Worm (Caenorhabditis elegans): ENCODE data around the gene Y38F2AR.10.

The Y38F2AR.10 gene

DNA sequence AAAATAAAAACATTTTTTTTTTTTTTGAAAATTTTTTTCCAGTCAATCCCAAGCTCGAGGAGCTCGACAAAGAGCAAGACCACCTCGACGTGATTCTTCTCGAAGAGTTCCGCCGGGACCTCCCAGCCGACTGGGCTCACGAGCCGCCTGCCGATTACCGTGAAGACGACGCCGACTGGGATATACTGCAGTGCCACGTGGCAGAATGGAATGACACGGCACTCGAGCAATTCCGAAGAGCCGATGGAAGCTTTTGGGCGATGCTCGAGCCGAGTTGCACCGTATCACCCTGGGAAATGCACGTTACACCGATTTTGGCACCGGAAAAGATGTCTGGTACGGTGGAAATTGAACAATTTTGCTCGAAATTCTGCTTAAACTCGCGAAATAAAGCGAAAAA, 6.3 kb downstream of the Y38F2AR.10 start:
- TF ChIP-seq lin-11 (tag; optimal IDR thresholded peaks at IDR 0.05) (no peak), lin-13 (GFP tag; optimal IDR thresholded peaks at IDR 0.05) (no peak), nhr-21 (tag; optimal IDR thresholded peaks at IDR 0.05) (no peak), ceh-16 (tag; optimal IDR thresholded peaks at IDR 0.05) (no peak), nhr-11 (tag; optimal IDR thresholded peaks at IDR 0.05) (no peak), mbf-1 (tag; optimal IDR thresholded peaks at IDR 0.05) (no peak), ceh-82 (tag; optimal IDR thresholded peaks at IDR 0.05) (no peak), nhr-129 (tag; optimal IDR thresholded peaks at IDR 0.05) (no peak)

DNA sequence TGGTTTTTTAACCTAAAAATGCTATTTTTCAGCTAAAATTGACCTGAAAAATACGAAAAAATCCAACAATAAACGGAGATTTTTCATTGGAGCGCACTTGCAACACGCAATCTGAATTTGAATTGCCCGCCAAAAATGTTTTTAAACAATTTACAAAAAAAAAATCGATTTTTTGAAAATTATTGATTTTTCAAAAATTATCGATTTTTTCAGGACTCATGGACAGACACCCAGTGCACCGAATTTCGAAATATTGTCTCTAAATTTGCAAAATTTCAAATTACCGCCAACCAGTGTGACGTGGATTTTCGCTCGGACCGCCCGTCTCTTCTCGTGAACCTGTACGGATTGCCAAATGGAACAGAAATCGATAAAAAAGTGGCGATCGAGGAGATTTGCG, 7.5 kb downstream of the Y38F2AR.10 start:
- TF ChIP-seq nhr-25 (tag; optimal IDR thresholded peaks at IDR 0.05) (no peak), snpc-4 (tag; optimal IDR thresholded peaks at IDR 0.05) (no peak), lsy-2 (tag; optimal IDR thresholded peaks at IDR 0.05) (no peak), aly-2 (tag; optimal IDR thresholded peaks at IDR 0.05) (no peak)

DNA sequence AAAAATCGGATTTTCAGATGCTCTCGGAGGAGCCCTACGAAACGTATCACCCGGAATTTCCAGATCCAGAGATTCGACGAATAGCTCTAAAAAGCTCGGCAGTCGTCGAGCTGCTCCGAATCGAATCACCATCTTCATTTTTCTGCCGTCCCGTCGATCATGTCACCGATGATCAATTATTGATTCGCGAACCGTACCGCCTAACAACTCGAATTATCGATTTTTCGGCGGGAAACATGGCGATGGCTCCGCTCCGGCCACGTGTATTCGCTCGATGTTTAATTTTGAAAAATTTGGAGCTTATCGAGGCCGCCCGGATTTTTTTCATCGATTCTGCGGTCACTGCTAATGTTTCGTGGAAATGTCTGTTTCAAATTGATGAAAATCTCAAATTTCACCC, 8.5 kb downstream of the Y38F2AR.10 start, which contains the start of gene eri-5:
TSS of gene eri-5 (plus strand) at position 18 of the 400 bp plus-strand sequence.
- TF ChIP-seq ceh-82 (tag; optimal IDR thresholded peaks at IDR 0.05) (no peak), ama-1 (optimal IDR thresholded peaks at IDR 0.05) (no peak), nhr-25 (tag; optimal IDR thresholded peaks at IDR 0.05) (no peak), nhr-23 (tag; optimal IDR thresholded peaks at IDR 0.05) (no peak)

DNA sequence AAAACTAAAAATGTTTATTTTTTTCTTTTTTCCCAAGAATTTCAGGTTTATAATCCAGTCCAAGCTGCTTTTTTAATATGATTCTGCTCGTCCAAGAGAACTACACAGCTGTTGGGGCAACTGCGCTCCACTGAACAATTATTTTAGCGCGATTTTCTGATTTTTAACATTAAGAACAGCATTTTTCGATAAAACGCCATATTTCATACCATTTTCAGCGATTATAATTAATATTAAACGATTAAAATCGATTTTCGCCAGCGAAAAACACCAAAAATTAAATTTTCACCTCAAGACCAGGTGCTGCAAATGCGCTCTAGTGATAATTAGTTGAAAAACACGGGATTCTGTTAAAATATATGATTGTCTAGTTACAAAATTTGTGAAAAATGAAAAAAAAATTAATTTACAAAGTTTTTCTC, 9.1 kb downstream of the Y38F2AR.10 start:
- TF ChIP-seq zag-1 (tag; optimal IDR thresholded peaks at IDR 0.05): no peak
- peak; percentile 33 for TF ChIP-seq unc-55 (GFP tag; optimal IDR thresholded peaks at IDR 0.05)
- TF ChIP-seq nhr-21 (tag; optimal IDR thresholded peaks at IDR 0.05): peak; percentile 37
- TF ChIP-seq sma-9 (GFP tag; optimal IDR thresholded peaks at IDR 0.05): no peak
- no peak for TF ChIP-seq sma-9 (tag; optimal IDR thresholded peaks at IDR 0.05)
- peak; percentile 35 for TF ChIP-seq lin-13 (GFP tag; optimal IDR thresholded peaks at IDR 0.05)
- TF ChIP-seq nhr-129 (tag; optimal IDR thresholded peaks at IDR 0.05): peak; percentile 4
- TF ChIP-seq crh-2 (tag; optimal IDR thresholded peaks at IDR 0.05): no peak
- TF ChIP-seq Y55F3AM.14 (GFP tag; optimal IDR thresholded peaks at IDR 0.05): peak; percentile 43
- TF ChIP-seq nhr-6 (tag; optimal IDR thresholded peaks at IDR 0.05): no peak
- peak; percentile 63 for TF ChIP-seq sem-4 (tag; optimal IDR thresholded peaks at IDR 0.05)
- peak; percentile 52 for TF ChIP-seq gmeb-1 (tag; optimal IDR thresholded peaks at IDR 0.05)
- TF ChIP-seq ztf-4 (tag; optimal IDR thresholded peaks at IDR 0.05): peak; percentile 40
- peak; percentile 9 to 61 for TF ChIP-seq lsy-2 (tag; optimal IDR thresholded peaks at IDR 0.05)
- TF ChIP-seq sma-3 (GFP tag; optimal IDR thresholded peaks at IDR 0.05): peak; percentile 65
- TF ChIP-seq lin-11 (tag; optimal IDR thresholded peaks at IDR 0.05): no peak
- TF ChIP-seq nhr-25 (tag; optimal IDR thresholded peaks at IDR 0.05): peak; percentile 35
- no peak for TF ChIP-seq F13H6.1 (tag; optimal IDR thresholded peaks at IDR 0.05)

DNA sequence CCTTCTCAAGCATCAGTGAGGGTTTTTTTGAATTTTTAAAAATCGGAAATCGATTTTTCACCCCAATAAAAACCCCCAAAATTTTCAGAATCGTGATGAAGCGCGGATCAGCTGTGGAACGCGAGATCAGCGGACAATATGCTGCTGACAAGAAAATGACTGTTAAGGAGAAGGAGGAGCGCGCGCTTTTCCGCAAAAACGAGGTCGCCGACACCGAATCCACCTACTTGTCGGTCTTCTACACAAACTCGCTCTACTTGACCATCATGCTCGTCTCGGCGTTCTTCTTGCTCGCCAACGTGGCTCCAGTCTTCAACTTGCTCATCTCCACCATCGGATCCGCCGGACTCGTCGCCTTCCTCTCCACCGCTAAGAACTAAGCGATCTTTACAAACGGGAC, 9.6 kb downstream of the Y38F2AR.10 start:
- no peak for TF ChIP-seq nhr-23 (tag; optimal IDR thresholded peaks at IDR 0.05)

DNA sequence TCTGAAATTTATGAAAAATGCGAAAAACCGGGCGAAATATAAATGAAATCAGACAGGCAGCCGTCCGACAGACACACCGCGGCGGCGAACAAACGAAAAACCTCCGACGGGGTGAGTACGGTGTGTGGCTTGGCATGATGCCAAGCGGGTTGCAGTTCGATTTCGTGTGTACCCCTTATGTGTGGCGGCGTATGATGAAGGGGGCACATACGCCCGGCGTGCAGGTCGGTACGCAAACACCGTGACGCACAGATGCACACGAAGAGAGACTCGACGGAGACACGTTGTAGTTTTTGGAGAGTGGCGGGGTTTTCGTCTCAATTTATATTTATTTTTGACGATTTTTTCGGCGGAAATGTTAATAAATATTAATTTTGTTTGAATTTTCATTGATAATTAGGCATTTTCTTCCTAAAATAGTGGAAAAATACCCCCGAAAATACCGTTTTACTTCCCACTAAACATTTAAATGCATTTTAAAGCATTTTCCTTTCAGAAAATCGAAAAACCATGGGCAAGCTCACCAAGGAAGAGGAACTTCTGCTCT, 10.3 kb downstream of the Y38F2AR.10 start, which contains the start of gene trap-3:
TSS of gene trap-3 (plus strand) at position 497 of the 547 bp plus-strand sequence.
- TF ChIP-seq peb-1 (tag; optimal IDR thresholded peaks at IDR 0.05): no peak
- TF ChIP-seq sma-9 (GFP tag; optimal IDR thresholded peaks at IDR 0.05): peak; percentile 89
- no peak for TF ChIP-seq sma-9 (tag; optimal IDR thresholded peaks at IDR 0.05)
- TF ChIP-seq ztf-11 (tag; optimal IDR thresholded peaks at IDR 0.05): peak; percentile 12
- peak; percentile 95 for TF ChIP-seq nhr-129 (tag; optimal IDR thresholded peaks at IDR 0.05)
- TF ChIP-seq sma-3 (GFP tag; optimal IDR thresholded peaks at IDR 0.05): peak; percentile 98
- TF ChIP-seq nhr-10 (tag; optimal IDR thresholded peaks at IDR 0.05): peak; percentile 86
- peak; percentile 73 for TF ChIP-seq sem-4 (tag; optimal IDR thresholded peaks at IDR 0.05)
- TF ChIP-seq F13H6.1 (tag; optimal IDR thresholded peaks at IDR 0.05): peak; percentile 97
- peak; percentile 29 for TF ChIP-seq skn-1 (tag; optimal IDR thresholded peaks at IDR 0.05)
- no peak for TF ChIP-seq unc-39 (tag; optimal IDR thresholded peaks at IDR 0.05)
- peak; percentile 92 to 97 for TF ChIP-seq lsy-2 (tag; optimal IDR thresholded peaks at IDR 0.05)
- TF ChIP-seq nhr-237 (tag; optimal IDR thresholded peaks at IDR 0.05): peak; percentile 8
- TF ChIP-seq ceh-82 (tag; optimal IDR thresholded peaks at IDR 0.05): peak; percentile 79
- no peak for TF ChIP-seq elt-3 (tag; optimal IDR thresholded peaks at IDR 0.05)
- TF ChIP-seq mdl-1 (tag; optimal IDR thresholded peaks at IDR 0.05): peak; percentile 56 to 86
- peak; percentile 96 for TF ChIP-seq lin-13 (GFP tag; optimal IDR thresholded peaks at IDR 0.05)
- peak; percentile 95 for TF ChIP-seq lin-11 (tag; optimal IDR thresholded peaks at IDR 0.05)
- peak; percentile 76 for TF ChIP-seq ceh-16 (tag; optimal IDR thresholded peaks at IDR 0.05)
- TF ChIP-seq nhr-77 (tag; optimal IDR thresholded peaks at IDR 0.05): peak; percentile 26
- peak; percentile 89 for TF ChIP-seq gmeb-1 (tag; optimal IDR thresholded peaks at IDR 0.05)
- no peak for TF ChIP-seq aly-2 (tag; optimal IDR thresholded peaks at IDR 0.05)
- TF ChIP-seq nhr-12 (tag; optimal IDR thresholded peaks at IDR 0.05): peak; percentile 54
- peak; percentile 97 for TF ChIP-seq nhr-25 (tag; optimal IDR thresholded peaks at IDR 0.05)
- peak; percentile 91 for TF ChIP-seq Y55F3AM.14 (GFP tag; optimal IDR thresholded peaks at IDR 0.05)
- TF ChIP-seq lin-39 (tag; optimal IDR thresholded peaks at IDR 0.05): peak; percentile 26
- peak; percentile 82 for TF ChIP-seq snpc-4 (tag; optimal IDR thresholded peaks at IDR 0.05)
- peak; percentile 98 for TF ChIP-seq crh-2 (tag; optimal IDR thresholded peaks at IDR 0.05)
- no peak for TF ChIP-seq dmd-4 (tag; optimal IDR thresholded peaks at IDR 0.05)
- peak; percentile 27 for TF ChIP-seq nhr-11 (tag; optimal IDR thresholded peaks at IDR 0.05)
- peak; percentile 87 for TF ChIP-seq nhr-6 (tag; optimal IDR thresholded peaks at IDR 0.05)
- no peak for TF ChIP-seq ama-1 (optimal IDR thresholded peaks at IDR 0.05)
- TF ChIP-seq R02D3.7 (tag; optimal IDR thresholded peaks at IDR 0.05): peak; percentile 44
- peak; percentile 94 for TF ChIP-seq C34F6.9 (tag; optimal IDR thresholded peaks at IDR 0.05)

Measured in whole organism, L2 larva.